Fruit fly (Drosophila melanogaster) whole organism: Measurements from ENCODE around the gene Gmd.

Source experiments
- CG8478 ChIP-seq: fragments of >200 bp; optimal IDR thresholded peaks from 2 replicates; lab custom pipeline; 2018; ENCODE audit warnings: inconsistent platforms
- pan ChIP-seq: fragments of >200 bp; optimal IDR thresholded peaks from 2 replicates; lab custom pipeline; 2017
- psq ChIP-seq: fragments of >200 bp; optimal IDR thresholded peaks from 2 replicates; lab custom pipeline; 2017
- usp ChIP-seq: fragments of >200 bp; optimal IDR thresholded peaks from 2 replicates; lab custom pipeline; 2017; ENCODE audit warnings: missing biosample characterization, missing genetic modification characterization, mixed read lengths

- TF ChIP-seq psq (no peak), pan (lab: Kevin White, UChicago) (no peak), usp (GFP tag; lab: Kevin White, UChicago) (no peak), CG8478 (lab: Kevin White, UChicago) (no peak)
These were observed 21.6 kb downstream of the Gmd start, which contains the start of the genes Jon25Bi and Marcal1 for dm6 chr2L:4955094-4955823.
